Worm (Caenorhabditis elegans) whole organism, late embryonic: ENCODE results near the gene melo-1.

Experiments used
- K09A11.1 ChIP-seq: sonication (generic microtip); optimal IDR thresholded peaks from 2 replicates; lab custom pipeline; 2017; ENCODE audit warnings: antibody characterized with exemption, mild to moderate bottlenecking, missing genetic modification characterization, missing compliant biosample characterization; ENCODE audit not compliant: insufficient read depth
- T23F11.4 ChIP-seq: fragments of 200-800 bp; sonication (Bioruptor generic); optimal IDR thresholded peaks from 2 replicates; lab custom pipeline; 2018; ENCODE audit warnings: mild to moderate bottlenecking, missing genetic modification characterization, missing compliant biosample characterization
- Y22D7AL.16 ChIP-seq: sonication (generic microtip); optimal IDR thresholded peaks from 2 replicates; lab custom pipeline; 2016; ENCODE audit warnings: missing genetic modification characterization, missing compliant biosample characterization
- ahr-1 ChIP-seq: sonication (generic microtip); optimal IDR thresholded peaks from 2 replicates; lab custom pipeline; 2016; ENCODE audit warnings: missing genetic modification characterization, missing compliant biosample characterization
- ama-1 ChIP-seq: fragments of 150-350 bp; optimal IDR thresholded peaks from 2 replicates; lab custom pipeline; 2014
- ceh-14 ChIP-seq: sonication (generic microtip); optimal IDR thresholded peaks from 2 replicates; lab custom pipeline; 2016; ENCODE audit warnings: missing genotype, missing genetic modification characterization, missing compliant biosample characterization
- ceh-18 ChIP-seq: sonication (generic microtip); optimal IDR thresholded peaks from 2 replicates; lab custom pipeline; 2016; ENCODE audit warnings: missing genetic modification characterization, missing compliant biosample characterization
- ceh-19 ChIP-seq: fragments of 200-800 bp; sonication (Bioruptor generic); optimal IDR thresholded peaks from 2 replicates; lab custom pipeline; 2018; ENCODE audit warnings: mild to moderate bottlenecking, missing genetic modification characterization, missing compliant biosample characterization
- ceh-2 ChIP-seq: sonication (generic microtip); optimal IDR thresholded peaks from 2 replicates; lab custom pipeline; 2016; ENCODE audit warnings: missing genotype, missing genetic modification characterization, missing compliant biosample characterization
- ceh-22 ChIP-seq: sonication (generic microtip); optimal IDR thresholded peaks from 2 replicates; lab custom pipeline; 2017; ENCODE audit warnings: missing biosample characterization, missing genetic modification characterization
- ceh-31 ChIP-seq: sonication (generic microtip); optimal IDR thresholded peaks from 2 replicates; lab custom pipeline; 2016; ENCODE audit warnings: missing genetic modification characterization, missing compliant biosample characterization
- ceh-34 ChIP-seq: sonication (generic microtip); optimal IDR thresholded peaks from 2 replicates; lab custom pipeline; 2016; ENCODE audit warnings: mild to moderate bottlenecking, missing genetic modification characterization, missing compliant biosample characterization
- ceh-48 ChIP-seq: sonication (generic microtip); optimal IDR thresholded peaks from 2 replicates; lab custom pipeline; 2016; ENCODE audit warnings: missing genetic modification characterization, inconsistent platforms, missing compliant biosample characterization
- ceh-6 ChIP-seq: fragments of 200-800 bp; sonication (Bioruptor generic); optimal IDR thresholded peaks from 2 replicates; lab custom pipeline; 2018; ENCODE audit warnings: mild to moderate bottlenecking, missing genetic modification characterization, missing compliant biosample characterization
- ceh-9 ChIP-seq: sonication (generic microtip); optimal IDR thresholded peaks from 2 replicates; lab custom pipeline; 2016; ENCODE audit warnings: mild to moderate bottlenecking, missing genetic modification characterization, inconsistent platforms, missing compliant biosample characterization
- che-1 ChIP-seq: sonication (generic microtip); optimal IDR thresholded peaks from 2 replicates; lab custom pipeline; 2016; ENCODE audit warnings: mild to moderate bottlenecking, missing genetic modification characterization, missing compliant biosample characterization
- elt-2 ChIP-seq: sonication (generic microtip); optimal IDR thresholded peaks from 2 replicates; lab custom pipeline; 2016; ENCODE audit warnings: missing genetic modification reagents, missing genetic modification characterization, missing compliant biosample characterization
- elt-4 ChIP-seq: sonication (generic microtip); optimal IDR thresholded peaks from 2 replicates; lab custom pipeline; 2016; ENCODE audit warnings: missing genetic modification characterization, missing compliant biosample characterization
- fkh-10 ChIP-seq: fragments of 150-350 bp; optimal IDR thresholded peaks from 2 replicates; lab custom pipeline; 2014; ENCODE audit warnings: missing biosample characterization, missing genetic modification reagents, missing genetic modification characterization
- fkh-6 ChIP-seq: sonication (generic microtip); optimal IDR thresholded peaks from 2 replicates; lab custom pipeline; 2016; ENCODE audit warnings: missing genetic modification characterization, missing compliant biosample characterization
- gmeb-2 ChIP-seq: sonication (generic microtip); optimal IDR thresholded peaks from 2 replicates; lab custom pipeline; 2016; ENCODE audit warnings: missing genetic modification characterization, inconsistent platforms, missing compliant biosample characterization
- hlh-15 ChIP-seq: sonication (generic microtip); optimal IDR thresholded peaks from 2 replicates; lab custom pipeline; 2016; ENCODE audit warnings: missing genetic modification characterization, missing compliant biosample characterization
- hlh-30 ChIP-seq: sonication (generic microtip); optimal IDR thresholded peaks from 2 replicates; lab custom pipeline; 2017; ENCODE audit warnings: antibody characterized with exemption, missing genetic modification characterization, missing compliant biosample characterization; ENCODE audit not compliant: insufficient read depth
- hlh-6 ChIP-seq: sonication (generic microtip); optimal IDR thresholded peaks from 2 replicates; lab custom pipeline; 2016; ENCODE audit warnings: missing genotype, missing genetic modification characterization, missing compliant biosample characterization
- lim-6 ChIP-seq: sonication (generic microtip); optimal IDR thresholded peaks from 2 replicates; lab custom pipeline; 2016; ENCODE audit warnings: missing genetic modification characterization, missing compliant biosample characterization
- lin-11 ChIP-seq: fragments of 200-800 bp; sonication (Bioruptor generic); optimal IDR thresholded peaks from 2 replicates; lab custom pipeline; 2018; ENCODE audit warnings: mild to moderate bottlenecking, missing genetic modification characterization, missing compliant biosample characterization
- madf-2 ChIP-seq: sonication (generic microtip); optimal IDR thresholded peaks from 2 replicates; lab custom pipeline; 2017; ENCODE audit warnings: missing genetic modification characterization, missing compliant biosample characterization
- mec-3 ChIP-seq: sonication (generic microtip); optimal IDR thresholded peaks from 2 replicates; lab custom pipeline; 2016; ENCODE audit warnings: borderline replicate concordance, missing genetic modification characterization, missing compliant biosample characterization
- nfya-1 ChIP-seq: sonication (generic microtip); optimal IDR thresholded peaks from 2 replicates; lab custom pipeline; 2017; ENCODE audit warnings: missing genetic modification characterization, mild to moderate bottlenecking, missing compliant biosample characterization, antibody characterized with exemption, moderate library complexity
- nhr-11 ChIP-seq: fragments of 150-350 bp; optimal IDR thresholded peaks from 2 replicates; lab custom pipeline; 2014; ENCODE audit warnings: missing biosample characterization, missing genetic modification characterization
- nhr-232 ChIP-seq: sonication (generic microtip); optimal IDR thresholded peaks from 2 replicates; lab custom pipeline; 2016; ENCODE audit warnings: missing genetic modification characterization, missing compliant biosample characterization
- odd-2 ChIP-seq: sonication (generic microtip); optimal IDR thresholded peaks from 2 replicates; lab custom pipeline; 2017; ENCODE audit warnings: antibody characterized with exemption, mild to moderate bottlenecking, missing genetic modification characterization, missing compliant biosample characterization
- pag-3 ChIP-seq: sonication (generic microtip); optimal IDR thresholded peaks from 2 replicates; lab custom pipeline; 2016; ENCODE audit warnings: missing compliant biosample characterization, missing genetic modification characterization, borderline replicate concordance
- pat-9 ChIP-seq: fragments of 200-800 bp; sonication (Bioruptor generic); optimal IDR thresholded peaks from 2 replicates; lab custom pipeline; 2018; ENCODE audit warnings: mild to moderate bottlenecking, missing genetic modification characterization, moderate library complexity, missing compliant biosample characterization
- pha-2 ChIP-seq: sonication (generic microtip); optimal IDR thresholded peaks from 2 replicates; lab custom pipeline; 2017; ENCODE audit warnings: mild to moderate bottlenecking, missing genetic modification characterization, missing compliant biosample characterization
- pha-4 ChIP-seq: fragments of 150-350 bp; optimal IDR thresholded peaks from 2 replicates; lab custom pipeline; 2018; ENCODE audit warnings: missing biosample characterization, missing genetic modification reagents, missing genetic modification characterization
- pqm-1 ChIP-seq: sonication (generic microtip); optimal IDR thresholded peaks from 2 replicates; lab custom pipeline; 2016; ENCODE audit warnings: missing genetic modification characterization, missing compliant biosample characterization
- pros-1 ChIP-seq: fragments of 150-350 bp; optimal IDR thresholded peaks from 2 replicates; lab custom pipeline; 2014; ENCODE audit warnings: missing biosample characterization, missing genetic modification reagents, missing genetic modification characterization
- ref-2 ChIP-seq: sonication (generic microtip); optimal IDR thresholded peaks from 2 replicates; lab custom pipeline; 2016; ENCODE audit warnings: missing genetic modification characterization, missing compliant biosample characterization
- rnt-1 ChIP-seq: sonication (generic microtip); optimal IDR thresholded peaks from 2 replicates; lab custom pipeline; 2016; ENCODE audit warnings: missing genetic modification characterization, missing compliant biosample characterization
- sox-2 ChIP-seq: fragments of 200-800 bp; sonication (Bioruptor generic); IDR thresholded peaks from 2 replicates; pipeline ENCODE4 v1.3.6; 2022; ENCODE audit warnings: missing genetic modification reagents, missing genetic modification characterization, missing compliant biosample characterization
- syd-9 ChIP-seq: sonication (generic microtip); optimal IDR thresholded peaks from 2 replicates; lab custom pipeline; 2016; ENCODE audit warnings: mild to moderate bottlenecking, missing genetic modification characterization, moderate library complexity, missing compliant biosample characterization
- tbx-2 ChIP-seq: sonication (generic microtip); optimal IDR thresholded peaks from 2 replicates; lab custom pipeline; 2016; ENCODE audit warnings: missing genetic modification characterization, missing compliant biosample characterization
- tbx-7 ChIP-seq: sonication (generic microtip); optimal IDR thresholded peaks from 2 replicates; lab custom pipeline; 2016; ENCODE audit warnings: missing genotype, missing genetic modification characterization, missing compliant biosample characterization
- ttx-3 ChIP-seq: sonication (generic microtip); optimal IDR thresholded peaks from 2 replicates; lab custom pipeline; 2016; ENCODE audit warnings: missing genetic modification reagents, missing genetic modification characterization, missing compliant biosample characterization
- unc-42 ChIP-seq: sonication (generic microtip); optimal IDR thresholded peaks from 2 replicates; lab custom pipeline; 2016; ENCODE audit warnings: missing genotype, missing genetic modification characterization, missing compliant biosample characterization
- unc-86 ChIP-seq: sonication (generic microtip); optimal IDR thresholded peaks from 2 replicates; lab custom pipeline; 2016; ENCODE audit warnings: missing genetic modification characterization, missing compliant biosample characterization
- zip-5 ChIP-seq: sonication (generic microtip); optimal IDR thresholded peaks from 2 replicates; lab custom pipeline; 2016; ENCODE audit warnings: missing genetic modification characterization, missing compliant biosample characterization
- ztf-16 ChIP-seq: sonication (generic microtip); optimal IDR thresholded peaks from 2 replicates; lab custom pipeline; 2017; ENCODE audit warnings: missing genetic modification characterization, missing compliant biosample characterization

Gene melo-1

ce11 chrIV:14766382-14766781, 20.4 kb upstream of the melo-1 start, which contains the start of gene vti-1:
TSS of gene vti-1 (minus strand) at chrIV:14766665.
- no peak for TF ChIP-seq odd-2 (tag; lab: Kevin White, UChicago)
- no peak for TF ChIP-seq pros-1 (tag; lab: Kevin White, UChicago)
- TF ChIP-seq pqm-1 (tag; lab: Kevin White, UChicago), result no peak
- TF ChIP-seq unc-42 (tag; lab: Kevin White, UChicago), result no peak
- no peak for TF ChIP-seq ahr-1
- no peak for TF ChIP-seq ceh-14 (tag; lab: Kevin White, UChicago)
- no peak for TF ChIP-seq ceh-31 (tag; lab: Kevin White, UChicago)
- TF ChIP-seq ceh-19 (GFP tag; lab: Kevin White, UChicago), result no peak
- no peak for TF ChIP-seq elt-4
- TF ChIP-seq ref-2 (tag; lab: Kevin White, UChicago), result no peak
- no peak for TF ChIP-seq zip-5 (tag; lab: Kevin White, UChicago)
- TF ChIP-seq nhr-11, result no peak
- no peak for TF ChIP-seq pat-9
- TF ChIP-seq ttx-3, result no peak
- TF ChIP-seq elt-2, result no peak
- no peak for TF ChIP-seq gmeb-2 (tag; lab: Kevin White, UChicago)

- no peak for TF ChIP-seq Y22D7AL.16 (tag; lab: Kevin White, UChicago)
- TF ChIP-seq ceh-14 (tag; lab: Kevin White, UChicago), result no peak
- no peak for TF ChIP-seq fkh-6
- no peak for TF ChIP-seq gmeb-2 (tag; lab: Kevin White, UChicago)
- no peak for TF ChIP-seq zip-5 (tag; lab: Kevin White, UChicago)
- no peak for TF ChIP-seq pha-2 (tag; lab: Kevin White, UChicago)
- TF ChIP-seq ceh-48 (tag; lab: Kevin White, UChicago), result peak; percentile 72
- no peak for TF ChIP-seq ama-1
- no peak for TF ChIP-seq T23F11.4
- no peak for TF ChIP-seq syd-9 (tag; lab: Kevin White, UChicago)
- peak; percentile 44 for TF ChIP-seq hlh-30
- no peak for TF ChIP-seq sox-2 (GFP tag; lab: Robert Waterston, UW)
- TF ChIP-seq mec-3, result no peak
- TF ChIP-seq pha-4 (tag; lab: Kevin White, UChicago), result no peak
- TF ChIP-seq lin-11 (tag; lab: Kevin White, UChicago), result no peak
- TF ChIP-seq hlh-6 (tag; lab: Kevin White, UChicago), result no peak
- TF ChIP-seq tbx-2 (tag; lab: Kevin White, UChicago), result peak; percentile 55
- peak; percentile 15 for TF ChIP-seq madf-2 (tag; lab: Kevin White, UChicago)
- TF ChIP-seq ceh-9, result no peak
- TF ChIP-seq ceh-19 (GFP tag; lab: Kevin White, UChicago), result no peak
- TF ChIP-seq odd-2 (tag; lab: Kevin White, UChicago), result no peak
- TF ChIP-seq nhr-232 (tag; lab: Kevin White, UChicago), result no peak
- TF ChIP-seq ceh-2 (tag; lab: Kevin White, UChicago), result no peak
- TF ChIP-seq ceh-34 (tag; lab: Kevin White, UChicago), result peak; percentile 30
- no peak for TF ChIP-seq tbx-7 (tag; lab: Kevin White, UChicago)
- no peak for TF ChIP-seq hlh-15
- no peak for TF ChIP-seq ceh-22 (tag; lab: Kevin White, UChicago)
- no peak for TF ChIP-seq lim-6
- peak; percentile 80 for TF ChIP-seq nfya-1 (tag; lab: Kevin White, UChicago)
- no peak for TF ChIP-seq pqm-1 (tag; lab: Kevin White, UChicago)
- no peak for TF ChIP-seq ceh-6 (GFP tag; lab: Kevin White, UChicago)
- TF ChIP-seq rnt-1 (tag; lab: Kevin White, UChicago), result no peak
- TF ChIP-seq che-1, result no peak
- TF ChIP-seq ceh-31 (tag; lab: Kevin White, UChicago), result peak; percentile 57
- TF ChIP-seq unc-42 (tag; lab: Kevin White, UChicago), result peak; percentile 49
- no peak for TF ChIP-seq K09A11.1
- TF ChIP-seq ref-2 (tag; lab: Kevin White, UChicago), result no peak
- TF ChIP-seq ztf-16 (tag; lab: Kevin White, UChicago), result peak; percentile 24
- peak; percentile 19 for TF ChIP-seq pros-1 (tag; lab: Kevin White, UChicago)
- TF ChIP-seq ceh-18 (tag; lab: Kevin White, UChicago), result peak; percentile 54
- TF ChIP-seq pag-3, result no peak
- TF ChIP-seq elt-2, result peak; percentile 51
- TF ChIP-seq pat-9, result no peak
- TF ChIP-seq fkh-10 (GFP tag; lab: Kevin White, UChicago), result no peak
- TF ChIP-seq ttx-3, result no peak
- TF ChIP-seq unc-86, result peak; percentile 6
Observed at ce11 chrIV:14767693-14768251, 19.1 kb upstream of the melo-1 start, which contains the start of the genes mrps-7 and Y57G11C.3. TSS of gene mrps-7 (minus strand) at chrIV:14767730. TSS of gene Y57G11C.3 (plus strand) at chrIV:14768201.
